Worm (Caenorhabditis elegans) whole organism, L4 larva: Measurements from ENCODE around the gene chil-21.

Source experiments
- F10B5.3 ChIP-seq: sonication (generic microtip); optimal IDR thresholded peaks from 2 replicates; lab custom pipeline; 2016; ENCODE audit warnings: mild to moderate bottlenecking, missing genetic modification characterization, missing compliant biosample characterization
- T20F7.1 ChIP-seq: fragments of 200-800 bp; sonication (Bioruptor generic); optimal IDR thresholded peaks from 2 replicates; lab custom pipeline; 2018; ENCODE audit warnings: mild to moderate bottlenecking, missing genetic modification characterization, missing compliant biosample characterization
- aha-1 ChIP-seq: fragments of 150-350 bp; peaks from one replicate; lab custom pipeline; 2014; ENCODE audit warnings: missing biosample characterization, missing genetic modification characterization
- attf-4 ChIP-seq: sonication (generic microtip); optimal IDR thresholded peaks from 3 replicates; lab custom pipeline; 2017; ENCODE audit warnings: missing biosample characterization, missing genetic modification characterization
- ceh-28 ChIP-seq: fragments of 150-350 bp; optimal IDR thresholded peaks from 2 replicates; lab custom pipeline; 2014; ENCODE audit warnings: missing biosample characterization, missing genetic modification reagents, missing genetic modification characterization
- ceh-82 ChIP-seq: sonication (generic microtip); optimal IDR thresholded peaks from 2 replicates; lab custom pipeline; 2017; ENCODE audit warnings: missing biosample characterization, missing genetic modification characterization
- ces-1 ChIP-seq: fragments of 150-350 bp; sonication (generic microtip); optimal IDR thresholded peaks from 4 replicates; lab custom pipeline; 2014; ENCODE audit warnings: missing biosample characterization, missing genetic modification reagents, missing genetic modification characterization
- dpl-1 ChIP-seq: fragments of 150-350 bp; optimal IDR thresholded peaks from 2 replicates; lab custom pipeline; 2014; ENCODE audit warnings: missing biosample characterization, missing genetic modification reagents, missing genetic modification characterization
- lin-13 ChIP-seq: fragments of 150-350 bp; optimal IDR thresholded peaks from 2 replicates; lab custom pipeline; 2014; ENCODE audit warnings: missing biosample characterization, missing genetic modification reagents, missing genetic modification characterization
- lin-39 ChIP-seq: fragments of 150-350 bp; optimal IDR thresholded peaks from 2 replicates; lab custom pipeline; 2014; ENCODE audit warnings: missing biosample characterization, missing genetic modification reagents, missing genetic modification characterization
- mdl-1 ChIP-seq, 2 experiments: fragments of 150-350 bp in 1 of 2; sonication (generic microtip) in 1 of 2; optimal IDR thresholded peaks; 2 replicates each; lab custom pipeline; 2014 to 2017; ENCODE audit warnings: missing biosample characterization in 2 of 2, missing genetic modification characterization in 2 of 2
- nhr-76 ChIP-seq: fragments of 150-350 bp; optimal IDR thresholded peaks from 2 replicates; lab custom pipeline; 2014; ENCODE audit warnings: missing biosample characterization, missing genetic modification characterization
- pqm-1 ChIP-seq: sonication (generic microtip); optimal IDR thresholded peaks from 2 replicates; lab custom pipeline; 2017; ENCODE audit warnings: missing biosample characterization, missing genetic modification characterization
- snpc-4 ChIP-seq: fragments of 150-350 bp; optimal IDR thresholded peaks from 2 replicates; lab custom pipeline; 2014; ENCODE audit warnings: missing biosample characterization, missing genetic modification characterization

- TF ChIP-seq F10B5.3 (tag; lab: Kevin White, UChicago) (no peak), ces-1 (no peak), aha-1 (peak; percentile 93), ceh-82 (tag; lab: Kevin White, UChicago) (no peak), attf-4 (no peak), ceh-28 (no peak), nhr-76 (no peak), lin-13 (GFP tag; lab: Kevin White, UChicago) (no peak), mdl-1 (tag; optimal IDR thresholded peaks at IDR 0.05; lab: Kevin White, UChicago) (no peak), pqm-1 (tag; lab: Kevin White, UChicago) (no peak), dpl-1 (GFP tag; lab: Kevin White, UChicago) (peak; percentile 65), snpc-4 (no peak), T20F7.1 (GFP tag; lab: Kevin White, UChicago) (peak; percentile 71), lin-39 (tag; lab: Kevin White, UChicago) (no peak)
Observed at ce11 chrII:9416381-9417276, 45.2 kb downstream of the chil-21 start, which contains the start of the genes gss-1 and chch-3.
